Worm (Caenorhabditis elegans) whole organism, early embryonic: ENCODE data around the gene B0303.14.

Source experiments
- B0310.2 ChIP-seq: sonication (generic microtip); optimal IDR thresholded peaks from 2 replicates; lab custom pipeline; 2016; ENCODE audit warnings: mild to moderate bottlenecking, missing genetic modification characterization, missing compliant biosample characterization
- F13C5.2 ChIP-seq: sonication (generic microtip); optimal IDR thresholded peaks from 2 replicates; lab custom pipeline; 2017; ENCODE audit warnings: mild to moderate bottlenecking, missing genetic modification characterization, inconsistent platforms, missing compliant biosample characterization
- aly-1 ChIP-seq: sonication (generic microtip); optimal IDR thresholded peaks from 2 replicates; lab custom pipeline; 2016; ENCODE audit warnings: missing genetic modification characterization, missing compliant biosample characterization
- ama-1 ChIP-seq: fragments of 150-350 bp; optimal IDR thresholded peaks from 2 replicates; lab custom pipeline; 2014
- ceh-13 ChIP-seq: fragments of 200-800 bp; sonication (Bioruptor generic); optimal IDR thresholded peaks from 2 replicates; lab custom pipeline; 2018; ENCODE audit warnings: mild to moderate bottlenecking, missing genetic modification characterization, missing compliant biosample characterization
- ceh-36 ChIP-seq: sonication (generic microtip); optimal IDR thresholded peaks from 2 replicates; lab custom pipeline; 2016; ENCODE audit warnings: missing genetic modification characterization, inconsistent platforms, missing compliant biosample characterization
- ets-7 ChIP-seq: sonication (generic microtip); optimal IDR thresholded peaks from 2 replicates; lab custom pipeline; 2016; ENCODE audit warnings: missing genotype, missing genetic modification characterization, missing compliant biosample characterization
- flt-1 ChIP-seq: fragments of 200-800 bp; sonication (Bioruptor generic); IDR thresholded peaks from 2 replicates; pipeline ENCODE4 v1.3.6; 2022; ENCODE audit warnings: missing genetic modification characterization, missing compliant biosample characterization
- hmbx-1 ChIP-seq: sonication (generic microtip); optimal IDR thresholded peaks from 2 replicates; lab custom pipeline; 2016; ENCODE audit warnings: mild to moderate bottlenecking, missing genetic modification characterization, missing compliant biosample characterization
- hmg-4 ChIP-seq: fragments of 200-800 bp; sonication (Bioruptor generic); optimal IDR thresholded peaks from 2 replicates; lab custom pipeline; 2018; ENCODE audit warnings: mild to moderate bottlenecking, missing genetic modification characterization, missing compliant biosample characterization
- hnd-1 ChIP-seq: sonication (generic microtip); optimal IDR thresholded peaks from 2 replicates; lab custom pipeline; 2016; ENCODE audit warnings: missing genetic modification characterization, missing compliant biosample characterization
- pes-1 ChIP-seq: fragments of 200-800 bp; sonication (Bioruptor generic); IDR thresholded peaks from 2 replicates; pipeline ENCODE4 v1.3.6; 2022; ENCODE audit warnings: missing genetic modification reagents, missing genetic modification characterization, missing compliant biosample characterization
- scrt-1 ChIP-seq: fragments of 200-800 bp; sonication (Bioruptor generic); IDR thresholded peaks from 2 replicates; pipeline ENCODE4 v1.3.6; 2022; ENCODE audit warnings: missing genetic modification characterization, missing compliant biosample characterization
- sea-1 ChIP-seq: fragments of 200-800 bp; sonication (Bioruptor generic); conservative IDR thresholded peaks from 2 replicates; pipeline ENCODE4 v1.3.6; 2022; ENCODE audit warnings: missing genetic modification characterization, missing compliant biosample characterization
- tbx-11 ChIP-seq: fragments of 200-800 bp; sonication (Bioruptor generic); IDR thresholded peaks from 2 replicates; pipeline ENCODE4 v1.3.6; 2022; ENCODE audit warnings: missing genetic modification characterization, missing compliant biosample characterization
- tbx-37 ChIP-seq: fragments of 200-800 bp; sonication (Bioruptor generic); conservative IDR thresholded peaks from 2 replicates; pipeline ENCODE4 v1.3.6; 2022; ENCODE audit warnings: missing genetic modification reagents, missing genetic modification characterization, missing compliant biosample characterization
- tra-4 ChIP-seq: sonication (generic microtip); optimal IDR thresholded peaks from 2 replicates; lab custom pipeline; 2017; ENCODE audit warnings: missing genetic modification characterization, missing compliant biosample characterization

Gene B0303.14

DNA sequence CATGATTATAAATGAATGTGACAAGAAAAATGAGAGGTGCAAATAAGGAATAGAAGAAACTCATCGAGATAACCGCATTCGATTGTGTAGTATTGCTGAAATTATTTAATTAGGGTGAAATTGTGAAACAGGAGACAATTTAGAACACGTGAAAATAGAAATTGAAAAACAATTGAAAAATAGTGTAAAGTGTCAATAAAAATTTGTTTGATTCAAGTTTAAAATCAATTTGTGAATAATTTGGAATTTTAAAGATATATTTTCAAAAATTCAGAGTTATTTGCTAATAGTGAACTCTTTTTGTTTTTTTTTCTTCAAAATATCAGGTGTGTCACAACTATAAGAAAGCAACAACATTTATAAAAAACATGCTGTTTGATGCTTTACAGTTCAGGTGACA lies 15.3 kb upstream of the B0303.14 start, which contains the start of gene ZK370.4:
Gene ZK370.4, minus strand, starts transcription at position 101 of the 400 bp plus-strand sequence.
- TF ChIP-seq ceh-36 (tag; lab: Kevin White, UChicago), result no peak
- no peak for TF ChIP-seq flt-1 (GFP tag; lab: Robert Waterston, UW)
- no peak for TF ChIP-seq B0310.2 (tag; lab: Kevin White, UChicago)
- no peak for TF ChIP-seq pes-1 (GFP tag; lab: Robert Waterston, UW)
- no peak for TF ChIP-seq ceh-13 (GFP tag; lab: Kevin White, UChicago)
- no peak for TF ChIP-seq scrt-1 (GFP tag; lab: Robert Waterston, UW)
- TF ChIP-seq F13C5.2, result no peak
- TF ChIP-seq tra-4 (tag; lab: Kevin White, UChicago), result no peak
- no peak for TF ChIP-seq aly-1 (tag; lab: Kevin White, UChicago)
- TF ChIP-seq hmg-4 (GFP tag; lab: Kevin White, UChicago), result no peak
- no peak for TF ChIP-seq tbx-11 (GFP tag; lab: Robert Waterston, UW)

DNA sequence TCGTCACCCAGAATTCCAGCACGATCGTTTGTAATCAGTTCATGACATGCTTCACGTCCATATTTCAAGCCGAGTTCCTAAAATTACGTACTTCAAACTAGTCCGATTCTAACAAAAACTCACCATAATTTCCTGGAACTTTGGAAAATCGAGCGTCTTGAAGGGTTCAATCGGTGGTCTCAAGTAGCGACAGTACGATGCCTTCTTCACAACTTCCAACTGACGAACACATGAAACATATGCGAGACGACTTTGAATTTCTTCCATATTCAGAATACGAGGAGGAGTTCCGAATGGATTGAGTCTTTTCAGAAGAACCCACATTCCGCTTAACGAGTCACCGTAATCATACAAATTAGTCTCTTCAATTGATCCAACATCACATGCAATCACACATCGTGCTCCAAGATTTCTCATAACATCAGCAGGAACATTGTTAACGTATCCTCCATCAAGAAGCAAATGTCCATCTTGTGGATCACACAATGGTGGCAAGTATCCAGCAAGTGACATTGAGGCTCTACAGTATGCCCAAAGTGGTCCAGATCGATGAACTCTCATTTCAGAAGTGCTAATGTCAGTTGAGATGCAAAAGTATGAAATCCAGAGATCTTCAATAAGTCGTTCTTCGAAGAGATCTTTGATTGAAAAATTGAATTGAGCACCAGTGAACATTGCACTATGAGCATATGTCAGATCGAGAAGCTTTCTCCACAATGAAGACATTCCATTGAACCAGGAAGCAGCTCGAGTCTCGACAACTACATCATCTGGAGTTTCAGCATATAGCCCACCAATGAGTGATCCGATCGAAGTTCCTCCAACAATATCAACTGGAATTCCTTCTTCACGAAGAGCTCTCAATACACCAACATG lies 10.3 kb upstream of the B0303.14 start:
- TF ChIP-seq ama-1 (lab: Kevin White, UChicago), result no peak
- TF ChIP-seq flt-1 (GFP tag; lab: Robert Waterston, UW), result no peak
- no peak for TF ChIP-seq tra-4 (tag; lab: Kevin White, UChicago)
- no peak for TF ChIP-seq ceh-36 (tag; lab: Kevin White, UChicago)
- TF ChIP-seq F13C5.2, result no peak
- no peak for TF ChIP-seq tbx-11 (GFP tag; lab: Robert Waterston, UW)
- TF ChIP-seq sea-1 (GFP tag; lab: Robert Waterston, UW), result no peak
- TF ChIP-seq scrt-1 (GFP tag; lab: Robert Waterston, UW), result no peak
- no peak for TF ChIP-seq B0310.2 (tag; lab: Kevin White, UChicago)
- TF ChIP-seq hmbx-1 (tag; lab: Kevin White, UChicago), result no peak
- TF ChIP-seq hnd-1 (tag; lab: Kevin White, UChicago), result no peak
- no peak for TF ChIP-seq aly-1 (tag; lab: Kevin White, UChicago)
- TF ChIP-seq hmg-4 (GFP tag; lab: Kevin White, UChicago), result no peak
- TF ChIP-seq tbx-37 (GFP tag; lab: Robert Waterston, UW), result no peak
- no peak for TF ChIP-seq ceh-13 (GFP tag; lab: Kevin White, UChicago)
- TF ChIP-seq pes-1 (GFP tag; lab: Robert Waterston, UW), result no peak
- TF ChIP-seq ets-7, result no peak

- TF ChIP-seq scrt-1 (GFP tag; lab: Robert Waterston, UW) (no peak), aly-1 (tag; lab: Kevin White, UChicago) (no peak), B0310.2 (tag; lab: Kevin White, UChicago) (no peak), ceh-36 (tag; lab: Kevin White, UChicago) (no peak), sea-1 (GFP tag; lab: Robert Waterston, UW) (no peak), tbx-37 (GFP tag; lab: Robert Waterston, UW) (no peak), F13C5.2 (no peak), pes-1 (GFP tag; lab: Robert Waterston, UW) (no peak), tra-4 (tag; lab: Kevin White, UChicago) (no peak), flt-1 (GFP tag; lab: Robert Waterston, UW) (no peak)
These were observed 9.2 kb upstream of the B0303.14 start for ce11 chrIII:8725224-8725623.

DNA sequence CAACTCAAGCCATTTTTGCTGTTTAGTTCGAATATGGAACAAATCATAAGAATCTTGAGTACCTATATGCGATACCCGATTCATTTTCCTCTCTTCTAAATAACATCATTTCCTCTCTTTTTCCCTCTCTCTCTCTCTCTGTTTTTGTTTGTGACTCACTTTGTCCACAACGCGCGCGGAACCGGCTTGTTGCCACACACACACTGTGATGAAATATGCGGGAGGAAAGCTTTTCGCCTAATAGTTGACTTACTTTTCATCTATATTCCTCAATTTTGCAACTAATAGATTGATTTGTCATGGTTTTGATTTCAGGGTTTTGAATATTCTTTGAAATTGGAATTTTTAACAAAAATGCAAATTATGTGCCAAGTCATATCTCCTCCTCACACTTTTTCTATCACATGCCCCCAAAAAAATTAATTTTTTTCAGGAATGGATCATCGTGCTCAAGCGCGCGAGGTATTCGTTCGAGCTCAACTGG lies 3.8 kb upstream of the B0303.14 start, which contains the start of gene hipr-1:
Gene hipr-1, plus strand, starts transcription at position 434 of the 484 bp plus-strand sequence.
- TF ChIP-seq tbx-37 (GFP tag; lab: Robert Waterston, UW) (no peak), ets-7 (no peak), ceh-13 (GFP tag; lab: Kevin White, UChicago) (no peak), ceh-36 (tag; lab: Kevin White, UChicago) (no peak), pes-1 (GFP tag; lab: Robert Waterston, UW) (no peak), ama-1 (lab: Kevin White, UChicago) (no peak), hmbx-1 (tag; lab: Kevin White, UChicago) (no peak), tra-4 (tag; lab: Kevin White, UChicago) (no peak), hnd-1 (tag; lab: Kevin White, UChicago) (no peak), tbx-11 (GFP tag; lab: Robert Waterston, UW) (no peak), F13C5.2 (no peak), flt-1 (GFP tag; lab: Robert Waterston, UW) (no peak), scrt-1 (GFP tag; lab: Robert Waterston, UW) (no peak), aly-1 (tag; lab: Kevin White, UChicago) (no peak), sea-1 (GFP tag; lab: Robert Waterston, UW) (no peak), B0310.2 (tag; lab: Kevin White, UChicago) (no peak), hmg-4 (GFP tag; lab: Kevin White, UChicago) (no peak)

DNA sequence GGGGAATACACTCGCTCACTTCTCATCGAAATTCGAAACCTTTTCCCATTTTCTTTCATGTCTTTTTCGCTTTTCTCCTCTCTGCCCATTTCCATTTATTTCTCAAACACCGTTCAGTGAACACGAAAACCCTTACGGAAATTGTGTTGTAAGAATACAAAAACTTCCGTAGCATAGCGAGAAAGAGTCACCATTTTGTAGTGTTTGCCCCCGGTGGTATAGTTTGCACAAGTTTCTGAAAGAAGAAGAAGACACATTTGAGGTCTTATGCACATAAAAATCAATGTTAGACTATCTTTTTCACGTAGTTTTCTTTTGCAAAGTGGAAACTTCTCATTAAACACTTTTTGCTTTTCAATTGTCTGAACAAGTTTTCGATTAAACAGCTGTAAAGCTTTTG lies 3.1 kb upstream of the B0303.14 start:
- TF ChIP-seq hnd-1 (tag; lab: Kevin White, UChicago) (no peak), tbx-37 (GFP tag; lab: Robert Waterston, UW) (no peak), flt-1 (GFP tag; lab: Robert Waterston, UW) (no peak), aly-1 (tag; lab: Kevin White, UChicago) (no peak), ceh-13 (GFP tag; lab: Kevin White, UChicago) (no peak), pes-1 (GFP tag; lab: Robert Waterston, UW) (no peak), tra-4 (tag; lab: Kevin White, UChicago) (no peak), F13C5.2 (no peak), ets-7 (no peak), scrt-1 (GFP tag; lab: Robert Waterston, UW) (no peak)

ce11 chrIII:8718592-8718991 lies 2.6 kb upstream of the B0303.14 start:
- TF ChIP-seq ceh-13 (GFP tag; lab: Kevin White, UChicago) (no peak), hmg-4 (GFP tag; lab: Kevin White, UChicago) (no peak), flt-1 (GFP tag; lab: Robert Waterston, UW) (no peak), ceh-36 (tag; lab: Kevin White, UChicago) (no peak), pes-1 (GFP tag; lab: Robert Waterston, UW) (no peak), tbx-37 (GFP tag; lab: Robert Waterston, UW) (no peak), sea-1 (GFP tag; lab: Robert Waterston, UW) (no peak), tra-4 (tag; lab: Kevin White, UChicago) (no peak), tbx-11 (GFP tag; lab: Robert Waterston, UW) (no peak), hnd-1 (tag; lab: Kevin White, UChicago) (no peak), ama-1 (lab: Kevin White, UChicago) (no peak), ets-7 (no peak), F13C5.2 (no peak), B0310.2 (tag; lab: Kevin White, UChicago) (no peak), scrt-1 (GFP tag; lab: Robert Waterston, UW) (no peak), aly-1 (tag; lab: Kevin White, UChicago) (no peak), hmbx-1 (tag; lab: Kevin White, UChicago) (no peak)
